Worm (Caenorhabditis elegans): ENCODE results near the gene Y57A10B.6.

ce11 chrII:12410107-12410506 lies 20.2 kb downstream of the Y57A10B.6 start, which contains the start of gene F57G9.3:
- TF ChIP-seq nhr-237 (tag; optimal IDR thresholded peaks at IDR 0.05) (no peak), ztf-4 (tag; optimal IDR thresholded peaks at IDR 0.05) (no peak), ztf-11 (tag; optimal IDR thresholded peaks at IDR 0.05) (no peak), fkh-10 (GFP tag; optimal IDR thresholded peaks at IDR 0.05) (no peak), lin-13 (GFP tag; optimal IDR thresholded peaks at IDR 0.05) (no peak), ceh-82 (tag; optimal IDR thresholded peaks at IDR 0.05) (no peak), lin-15B (tag; optimal IDR thresholded peaks at IDR 0.05) (no peak), mdl-1 (tag; optimal IDR thresholded peaks at IDR 0.05) (no peak), unc-62 (GFP tag; optimal IDR thresholded peaks at IDR 0.05) (no peak)
